Fruit fly (Drosophila melanogaster): ENCODE measurements around the gene Drak.

The Drak gene

dm6 chrX:11495474-11495873 is 2.5 kb downstream of the Drak start (continued):
- peak in 1 of 2 experiments; percentile 69 for TF ChIP-seq Pdp1 (GFP tag; optimal IDR thresholded peaks at IDR 0.05)
- no peak for TF ChIP-seq YL-1 (GFP tag; optimal IDR thresholded peaks at IDR 0.05)
- TF ChIP-seq dysf (GFP tag; IDR thresholded peaks at IDR 0.05) = no peak
- TF ChIP-seq E2f2 (GFP tag; IDR thresholded peaks at IDR 0.05) = no peak
- TF ChIP-seq fd96Cb (tag; optimal IDR thresholded peaks at IDR 0.05) = no peak
- no peak for TF ChIP-seq Lhr (GFP tag; optimal IDR thresholded peaks at IDR 0.05)
- no peak for TF ChIP-seq wor (GFP tag; IDR thresholded peaks at IDR 0.05)
- no peak for TF ChIP-seq tin (GFP tag; optimal IDR thresholded peaks at IDR 0.05)
- TF ChIP-seq emc (GFP tag; optimal IDR thresholded peaks at IDR 0.05) = no peak
- TF ChIP-seq exex (tag; optimal IDR thresholded peaks at IDR 0.05) = peak; percentile 85
- TF ChIP-seq mirr (GFP tag; optimal IDR thresholded peaks at IDR 0.05) = peak; percentile 55
- TF ChIP-seq CG34376 (GFP tag; optimal IDR thresholded peaks at IDR 0.05) = peak; percentile 72
- no peak for TF ChIP-seq sens-2 (GFP tag; IDR thresholded peaks at IDR 0.05)
- TF ChIP-seq CG11456 (GFP tag; IDR thresholded peaks at IDR 0.05) = no peak
- TF ChIP-seq cwo (GFP tag; optimal IDR thresholded peaks at IDR 0.05) = peak; percentile 12
- no peak for TF ChIP-seq Sox100B (GFP tag; optimal IDR thresholded peaks at IDR 0.05)
- TF ChIP-seq CG3163 (GFP tag; optimal IDR thresholded peaks at IDR 0.05) = no peak
- no peak for TF ChIP-seq CG32772 (GFP tag; IDR thresholded peaks at IDR 0.05)
- TF ChIP-seq CG2199 (GFP tag; IDR thresholded peaks at IDR 0.05) = peak; percentile 24; the same call in 1 of the 3 replicates
- no peak for TF ChIP-seq Mad (GFP tag; optimal IDR thresholded peaks at IDR 0.05)
- TF ChIP-seq CG4854 (GFP tag; optimal IDR thresholded peaks at IDR 0.05) = no peak
- TF ChIP-seq wek (GFP tag; optimal IDR thresholded peaks at IDR 0.05) = no peak
- TF ChIP-seq CG8478 (optimal IDR thresholded peaks at IDR 0.05) = no peak
- TF ChIP-seq bsh (GFP tag; optimal IDR thresholded peaks at IDR 0.05) = no peak
- TF ChIP-seq Eip74EF (GFP tag; optimal IDR thresholded peaks at IDR 0.05) = no peak
- TF ChIP-seq sd (tag; optimal IDR thresholded peaks at IDR 0.05) = peak; percentile 58
- no peak for TF ChIP-seq CG13123 (GFP tag; optimal IDR thresholded peaks at IDR 0.05)
- TF ChIP-seq sob (GFP tag; IDR thresholded peaks at IDR 0.05) = no peak
- no peak for TF ChIP-seq CG15011 (GFP tag; optimal IDR thresholded peaks at IDR 0.05)
- TF ChIP-seq Usf (GFP tag; optimal IDR thresholded peaks at IDR 0.05) = no peak
- TF ChIP-seq Ets97D (GFP tag; optimal IDR thresholded peaks at IDR 0.05) = no peak
- TF ChIP-seq CG17912 (GFP tag; optimal IDR thresholded peaks at IDR 0.05) = no peak
- no peak for TF ChIP-seq lbe (GFP tag; optimal IDR thresholded peaks at IDR 0.05)
- no peak for TF ChIP-seq Rfx (GFP tag; IDR thresholded peaks at IDR 0.05)
- TF ChIP-seq yki (optimal IDR thresholded peaks at IDR 0.05) = no peak
- no peak for TF ChIP-seq CG9727 (GFP tag; optimal IDR thresholded peaks at IDR 0.05)
- TF ChIP-seq Stat92E (GFP tag; optimal IDR thresholded peaks at IDR 0.05) = no peak
- TF ChIP-seq CG15514 (GFP tag; optimal IDR thresholded peaks at IDR 0.05) = no peak
- peak; percentile 31 for TF ChIP-seq lab (GFP tag; optimal IDR thresholded peaks at IDR 0.05)
- no peak for TF ChIP-seq Deaf1 (tag; optimal IDR thresholded peaks at IDR 0.05)
- TF ChIP-seq Ssrp (tag; optimal IDR thresholded peaks at IDR 0.05) = no peak
- no peak for TF ChIP-seq lov (optimal IDR thresholded peaks at IDR 0.05)
- TF ChIP-seq lov (GFP tag; IDR thresholded peaks at IDR 0.05) = no peak
- TF ChIP-seq chif (GFP tag; optimal IDR thresholded peaks at IDR 0.05) = no peak
- 0 out of 2 replicates have a peak, but pooled peaks have one; percentile 17 for TF ChIP-seq CG4360 (GFP tag; IDR thresholded peaks at IDR 0.05)
- no peak for TF ChIP-seq CG11560 (tag; IDR thresholded peaks at IDR 0.05)
- TF ChIP-seq grau (tag; optimal IDR thresholded peaks at IDR 0.05) = no peak
- no peak for TF ChIP-seq CG13296 (GFP tag; optimal IDR thresholded peaks at IDR 0.05)
- TF ChIP-seq Atf6 (GFP tag; IDR thresholded peaks at IDR 0.05) = no peak
- TF ChIP-seq chinmo (GFP tag; IDR thresholded peaks at IDR 0.05; ENCODE audit: partially characterized antibody) = 0 out of 4 replicates have a peak, but pooled peaks have one; percentile 45
- TF ChIP-seq sug (tag; optimal IDR thresholded peaks at IDR 0.05) = peak; percentile 73
- peak in 1 of 2 experiments; percentile 12 for TF ChIP-seq eve (GFP tag; optimal IDR thresholded peaks at IDR 0.05)

Measured in whole organism, embryonic.